Fruit fly (Drosophila melanogaster) whole organism, wandering third instar larva: ENCODE data around the gene ago.

Experiments used
- CrebA ChIP-seq: fragments of 200-800 bp; sonication (Bioruptor generic); optimal IDR thresholded peaks from 2 replicates; lab custom pipeline; 2016; ENCODE audit warnings: missing biosample characterization, mild to moderate bottlenecking, missing genetic modification characterization, borderline replicate concordance
- Hr78 ChIP-seq: fragments of >200 bp; optimal IDR thresholded peaks from 2 replicates; lab custom pipeline; 2017; ENCODE audit warnings: missing biosample characterization, missing genetic modification characterization
- Hr83 ChIP-seq: fragments of 200-300 bp; sonication (Bioruptor generic); optimal IDR thresholded peaks from 2 replicates; lab custom pipeline; 2016; ENCODE audit warnings: missing biosample characterization, mild to moderate bottlenecking, missing genetic modification characterization, moderate library complexity; ENCODE audit not compliant: poor library complexity, severe bottlenecking
- Mio ChIP-seq: sonication (Bioruptor generic); optimal IDR thresholded peaks from 2 replicates; lab custom pipeline; 2016; ENCODE audit warnings: missing biosample characterization, missing genetic modification characterization
- OdsH ChIP-seq: fragments of 200-800 bp; sonication (Bioruptor generic); optimal IDR thresholded peaks from 2 replicates; lab custom pipeline; 2016; ENCODE audit warnings: missing biosample characterization, mild to moderate bottlenecking, missing genetic modification characterization
- br ChIP-seq: fragments of 200-800 bp; sonication (Bioruptor generic); optimal IDR thresholded peaks from 2 replicates; lab custom pipeline; 2016; ENCODE audit warnings: missing biosample characterization, missing genetic modification characterization
- brk ChIP-seq: fragments of 200-800 bp; sonication (Bioruptor generic); optimal IDR thresholded peaks from 2 replicates; lab custom pipeline; 2016; ENCODE audit warnings: missing biosample characterization, mild to moderate bottlenecking, missing genetic modification characterization
- foxo ChIP-seq, 2 experiments: fragments of 200-800 bp; sonication (Bioruptor generic); optimal IDR thresholded peaks; 2 replicates in 1 of 2; 3 replicates in 1 of 2; lab custom pipeline; 2016 to 2017; ENCODE audit warnings: missing biosample characterization in 2 of 2, missing genetic modification characterization in 2 of 2
- h ChIP-seq: fragments of 200-800 bp; sonication (Bioruptor generic); optimal IDR thresholded peaks from 3 replicates; lab custom pipeline; 2016; ENCODE audit warnings: missing biosample characterization, mild to moderate bottlenecking, missing genetic modification characterization
- pan ChIP-seq: fragments of >200 bp; optimal IDR thresholded peaks from 2 replicates; lab custom pipeline; 2017
- psq ChIP-seq: fragments of 200-800 bp; sonication (Bioruptor generic); optimal IDR thresholded peaks from 3 replicates; lab custom pipeline; 2017; ENCODE audit warnings: missing biosample characterization, mild to moderate bottlenecking, missing genetic modification characterization, moderate library complexity
- woc ChIP-seq: sonication (Bioruptor generic); optimal IDR thresholded peaks from 2 replicates; lab custom pipeline; 2016; ENCODE audit warnings: missing biosample characterization, mild to moderate bottlenecking, missing genetic modification characterization

- no peak for TF ChIP-seq pan (lab: Kevin White, UChicago)
- TF ChIP-seq CrebA, result no peak
- peak; percentile 89 for TF ChIP-seq psq (GFP tag; lab: Kevin White, UChicago)
- no peak for TF ChIP-seq foxo (GFP tag; optimal IDR thresholded peaks at IDR 0.05; lab: Kevin White, UChicago)
- TF ChIP-seq brk (GFP tag; lab: Kevin White, UChicago), result no peak
- TF ChIP-seq h (GFP tag; lab: Kevin White, UChicago), result no peak
- TF ChIP-seq Hr83 (GFP tag; lab: Kevin White, UChicago), result no peak
- no peak for TF ChIP-seq OdsH (GFP tag; lab: Kevin White, UChicago)
- no peak for TF ChIP-seq br (GFP tag; lab: Kevin White, UChicago)
- TF ChIP-seq woc, result peak; percentile 52
- no peak for TF ChIP-seq Hr78 (GFP tag; lab: Kevin White, UChicago)
- no peak for TF ChIP-seq Mio
Observed at dm6 chr3L:4252121-4252861, 1.8 kb downstream of the ago start.
